Worm (Caenorhabditis elegans) whole organism, L4 larva: ENCODE results near the gene C10A4.13.
"Not testable (repeated sequence)": the region's sequence is repeated elsewhere in the genome, so short reads cannot be mapped to it uniquely, and the experiment has no call there.

Source experiments
- hlh-11 ChIP-seq: fragments of 200-800 bp; sonication (Bioruptor generic); optimal IDR thresholded peaks from 2 replicates; lab custom pipeline; 2018; ENCODE audit warnings: mild to moderate bottlenecking, missing genetic modification characterization, missing compliant biosample characterization
- set-16 ChIP-seq: fragments of 200-800 bp; sonication (Bioruptor generic); IDR thresholded peaks from 2 replicates; pipeline ENCODE4 v1.3.6; 2022; ENCODE audit warnings: missing genetic modification reagents, missing genetic modification characterization, missing compliant biosample characterization
- skn-1 ChIP-seq: fragments of 150-350 bp; optimal IDR thresholded peaks from 2 replicates; lab custom pipeline; 2014; ENCODE audit warnings: missing biosample characterization, missing genetic modification characterization

The C10A4.13 gene

ce11 chrX:7365267-7365666 lies 32.6 kb downstream of the C10A4.13 start, which contains the start of gene C56G3.2:
TSS of gene C56G3.2 (plus strand) at chrX:7365567.
- TF ChIP-seq set-16 (GFP tag; lab: Robert Waterston, UW); hlh-11; skn-1: not testable (repeated sequence)
